Worm (Caenorhabditis elegans): ENCODE data around the gene nspe-3.

The nspe-3 gene

ce11 chrII:12616081-12616480, 1.6 kb upstream of the nspe-3 start, which contains the start of gene nspe-6:
TSS of gene nspe-6 (minus strand) at chrII:12616181.
- TF ChIP-seq K02D7.2 (tag; optimal IDR thresholded peaks at IDR 0.05) (no peak), ref-2 (tag; optimal IDR thresholded peaks at IDR 0.05) (no peak), syd-9 (tag; optimal IDR thresholded peaks at IDR 0.05) (no peak), ceh-48 (tag; optimal IDR thresholded peaks at IDR 0.05) (no peak), hlh-15 (tag; optimal IDR thresholded peaks at IDR 0.05) (no peak), che-1 (tag; optimal IDR thresholded peaks at IDR 0.05) (no peak), ceh-18 (tag; optimal IDR thresholded peaks at IDR 0.05) (no peak), ceh-19 (GFP tag; optimal IDR thresholded peaks at IDR 0.05) (no peak), ceh-22 (tag; optimal IDR thresholded peaks at IDR 0.05) (no peak), fkh-6 (tag; optimal IDR thresholded peaks at IDR 0.05) (no peak), nfya-1 (tag; optimal IDR thresholded peaks at IDR 0.05) (no peak), ceh-14 (tag; optimal IDR thresholded peaks at IDR 0.05) (no peak), ceh-34 (tag; optimal IDR thresholded peaks at IDR 0.05) (no peak), sox-4 (tag; optimal IDR thresholded peaks at IDR 0.05) (no peak), eyg-1 (tag; optimal IDR thresholded peaks at IDR 0.05) (no peak), ahr-1 (tag; optimal IDR thresholded peaks at IDR 0.05) (no peak), ceh-24 (tag; optimal IDR thresholded peaks at IDR 0.05) (no peak)

ce11 chrII:12619288-12619687, 1.6 kb downstream of the nspe-3 start, which contains the start of gene nspe-2:
TSS of gene nspe-2 (minus strand) at chrII:12619388.
- TF ChIP-seq ceh-2 (tag; optimal IDR thresholded peaks at IDR 0.05): no peak
- no peak for TF ChIP-seq hlh-6 (tag; optimal IDR thresholded peaks at IDR 0.05)

ce11 chrII:12620764-12621163, 3.1 kb downstream of the nspe-3 start, which contains the start of gene nspe-1:
TSS of gene nspe-1 (minus strand) at chrII:12620864.
- TF ChIP-seq nfya-1 (tag; optimal IDR thresholded peaks at IDR 0.05) (no peak), ztf-16 (tag; optimal IDR thresholded peaks at IDR 0.05) (no peak), elt-2 (tag; optimal IDR thresholded peaks at IDR 0.05) (no peak), ceh-45 (GFP tag; IDR thresholded peaks at IDR 0.05) (no peak), unc-86 (tag; optimal IDR thresholded peaks at IDR 0.05) (no peak), dmd-4 (tag; optimal IDR thresholded peaks at IDR 0.05; ENCODE audit: borderline replicate concordance) (no peak), ref-2 (tag; optimal IDR thresholded peaks at IDR 0.05) (no peak), dve-1 (tag; optimal IDR thresholded peaks at IDR 0.05) (no peak), nhr-232 (tag; optimal IDR thresholded peaks at IDR 0.05) (no peak), K09A11.1 (tag; optimal IDR thresholded peaks at IDR 0.05; ENCODE audit: insufficient read depth) (no peak), ets-4 (tag; optimal IDR thresholded peaks at IDR 0.05) (no peak), ceh-48 (tag; optimal IDR thresholded peaks at IDR 0.05) (no peak), syd-9 (tag; optimal IDR thresholded peaks at IDR 0.05) (no peak), unc-42 (tag; optimal IDR thresholded peaks at IDR 0.05) (no peak)

ce11 chrII:12621908-12622566, 4.4 kb downstream of the nspe-3 start, which contains the start of gene nspe-8:
TSS of gene nspe-8 (minus strand) at chrII:12621958.
- TF ChIP-seq ceh-9 (tag; optimal IDR thresholded peaks at IDR 0.05) (no peak), syd-9 (tag; optimal IDR thresholded peaks at IDR 0.05) (no peak), ahr-1 (tag; optimal IDR thresholded peaks at IDR 0.05) (no peak)

ce11 chrII:12622843-12623242, 5.2 kb downstream of the nspe-3 start:
- TF ChIP-seq unc-3 (GFP tag; conservative IDR thresholded peaks at IDR 0.05) (no peak), unc-3 (tag; optimal IDR thresholded peaks at IDR 0.05) (no peak), ref-2 (tag; optimal IDR thresholded peaks at IDR 0.05) (no peak), C08G9.2 (tag; optimal IDR thresholded peaks at IDR 0.05) (no peak), ceh-24 (tag; optimal IDR thresholded peaks at IDR 0.05) (no peak), unc-86 (tag; optimal IDR thresholded peaks at IDR 0.05) (no peak), ceh-18 (tag; optimal IDR thresholded peaks at IDR 0.05) (no peak), ceh-34 (tag; optimal IDR thresholded peaks at IDR 0.05) (no peak)
